Worm (Caenorhabditis elegans) whole organism, early embryonic: ENCODE measurements around the gene let-711.
A peak's percentile ranks its signal among the peaks of the same experiment; 100 is the strongest.

ENCODE experiments used
- B0310.2 ChIP-seq: sonication (generic microtip); optimal IDR thresholded peaks from 2 replicates; lab custom pipeline; 2016; ENCODE audit warnings: mild to moderate bottlenecking, missing genetic modification characterization, missing compliant biosample characterization
- aly-1 ChIP-seq: sonication (generic microtip); optimal IDR thresholded peaks from 2 replicates; lab custom pipeline; 2016; ENCODE audit warnings: missing genetic modification characterization, missing compliant biosample characterization
- ama-1 ChIP-seq: fragments of 150-350 bp; optimal IDR thresholded peaks from 2 replicates; lab custom pipeline; 2014
- ceh-13 ChIP-seq: fragments of 200-800 bp; sonication (Bioruptor generic); optimal IDR thresholded peaks from 2 replicates; lab custom pipeline; 2018; ENCODE audit warnings: mild to moderate bottlenecking, missing genetic modification characterization, missing compliant biosample characterization
- ceh-36 ChIP-seq: sonication (generic microtip); optimal IDR thresholded peaks from 2 replicates; lab custom pipeline; 2016; ENCODE audit warnings: missing genetic modification characterization, inconsistent platforms, missing compliant biosample characterization
- ets-7 ChIP-seq: sonication (generic microtip); optimal IDR thresholded peaks from 2 replicates; lab custom pipeline; 2016; ENCODE audit warnings: missing genotype, missing genetic modification characterization, missing compliant biosample characterization
- flt-1 ChIP-seq: fragments of 200-800 bp; sonication (Bioruptor generic); IDR thresholded peaks from 2 replicates; pipeline ENCODE4 v1.3.6; 2022; ENCODE audit warnings: missing genetic modification characterization, missing compliant biosample characterization
- hmg-4 ChIP-seq: fragments of 200-800 bp; sonication (Bioruptor generic); optimal IDR thresholded peaks from 2 replicates; lab custom pipeline; 2018; ENCODE audit warnings: mild to moderate bottlenecking, missing genetic modification characterization, missing compliant biosample characterization
- hnd-1 ChIP-seq: sonication (generic microtip); optimal IDR thresholded peaks from 2 replicates; lab custom pipeline; 2016; ENCODE audit warnings: missing genetic modification characterization, missing compliant biosample characterization
- pes-1 ChIP-seq: fragments of 200-800 bp; sonication (Bioruptor generic); IDR thresholded peaks from 2 replicates; pipeline ENCODE4 v1.3.6; 2022; ENCODE audit warnings: missing genetic modification reagents, missing genetic modification characterization, missing compliant biosample characterization
- scrt-1 ChIP-seq: fragments of 200-800 bp; sonication (Bioruptor generic); IDR thresholded peaks from 2 replicates; pipeline ENCODE4 v1.3.6; 2022; ENCODE audit warnings: missing genetic modification characterization, missing compliant biosample characterization
- tbx-11 ChIP-seq: fragments of 200-800 bp; sonication (Bioruptor generic); IDR thresholded peaks from 2 replicates; pipeline ENCODE4 v1.3.6; 2022; ENCODE audit warnings: missing genetic modification characterization, missing compliant biosample characterization

ce11 chrIII:6971662-6972284, 25.3 kb downstream of the let-711 start, which contains the start of the genes eef-1A.1 and rfc-4:
- TF ChIP-seq pes-1 (GFP tag; lab: Robert Waterston, UW) (no peak; the same call in 1 of the 2 replicates), ama-1 (no peak), flt-1 (GFP tag; lab: Robert Waterston, UW) (peak; percentile 84), hnd-1 (peak; percentile 50), B0310.2 (tag; lab: Kevin White, UChicago) (no peak), tbx-11 (GFP tag; lab: Robert Waterston, UW) (no peak), ceh-36 (tag; lab: Kevin White, UChicago) (peak; percentile 7), ceh-13 (no peak), scrt-1 (GFP tag; lab: Robert Waterston, UW) (no peak), hmg-4 (peak; percentile 61), aly-1 (tag; lab: Kevin White, UChicago) (no peak), ets-7 (tag; lab: Kevin White, UChicago) (no peak)
